Worm (Caenorhabditis elegans) whole organism, L4 larva: Measurements from ENCODE around the gene fbxc-52.

Source experiments
- F26F4.8 ChIP-seq: fragments of 200-800 bp; sonication (Bioruptor generic); conservative IDR thresholded peaks from 2 replicates; pipeline ENCODE4 v1.3.6; 2022; ENCODE audit warnings: missing genetic modification characterization, missing compliant biosample characterization
- F37D6.2 ChIP-seq: sonication (generic microtip); optimal IDR thresholded peaks from 2 replicates; lab custom pipeline; 2016; ENCODE audit warnings: mild to moderate bottlenecking, missing genetic modification characterization, missing compliant biosample characterization
- Y105C5A.15 ChIP-seq: fragments of 200-800 bp; sonication (Bioruptor generic); IDR thresholded peaks from 2 replicates; pipeline ENCODE4 v1.3.6; 2022; ENCODE audit warnings: missing genetic modification characterization, missing compliant biosample characterization
- ZK546.5 ChIP-seq, 2 experiments: sonication (generic microtip); optimal IDR thresholded peaks; 2 replicates each; lab custom pipeline; 2017; ENCODE audit warnings: missing biosample characterization in 2 of 2, missing genetic modification characterization in 2 of 2
- aha-1 ChIP-seq: fragments of 150-350 bp; peaks from one replicate; lab custom pipeline; 2014; ENCODE audit warnings: missing biosample characterization, missing genetic modification characterization
- arid-1 ChIP-seq: fragments of 200-800 bp; sonication (Bioruptor generic); conservative IDR thresholded peaks from 2 replicates; pipeline ENCODE4 v1.3.6; 2022; ENCODE audit warnings: missing genetic modification reagents, missing genetic modification characterization, missing compliant biosample characterization
- ceh-28 ChIP-seq: fragments of 150-350 bp; optimal IDR thresholded peaks from 2 replicates; lab custom pipeline; 2014; ENCODE audit warnings: missing biosample characterization, missing genetic modification reagents, missing genetic modification characterization
- ceh-62 ChIP-seq: sonication (generic microtip); optimal IDR thresholded peaks from 2 replicates; lab custom pipeline; 2017; ENCODE audit warnings: missing biosample characterization, missing genetic modification characterization
- cey-2 ChIP-seq: sonication (generic microtip); optimal IDR thresholded peaks from 3 replicates; lab custom pipeline; 2017; ENCODE audit warnings: missing genetic modification characterization, mild to moderate bottlenecking, missing compliant biosample characterization, antibody characterized with exemption, borderline replicate concordance; ENCODE audit not compliant: insufficient read depth
- ctbp-1 ChIP-seq: fragments of 200-800 bp; sonication (Bioruptor generic); IDR thresholded peaks from 2 replicates; pipeline ENCODE4 v1.3.6; 2022; ENCODE audit warnings: missing genetic modification reagents, missing genetic modification characterization, missing compliant biosample characterization
- daf-12 ChIP-seq: fragments of 150-350 bp; optimal IDR thresholded peaks from 2 replicates; lab custom pipeline; 2014; ENCODE audit warnings: missing biosample characterization, missing genetic modification reagents, missing genetic modification characterization
- daf-16 ChIP-seq, 3 experiments: sonication (generic microtip); optimal IDR thresholded peaks; 2 replicates each; lab custom pipeline; 2016 to 2017; ENCODE audit warnings: missing genetic modification characterization in 3 of 3, missing genetic modification reagents in 3 of 3, mild to moderate bottlenecking in 2 of 3, missing compliant biosample characterization in 2 of 3, missing biosample characterization in 1 of 3, moderate library complexity in 1 of 3
- dmd-6 ChIP-seq: fragments of 200-800 bp; sonication (Bioruptor generic); IDR thresholded peaks from 2 replicates; pipeline ENCODE4 v1.3.6; 2022; ENCODE audit warnings: missing genetic modification reagents, missing genetic modification characterization, missing compliant biosample characterization
- dmd-8 ChIP-seq: fragments of 200-800 bp; sonication (Bioruptor generic); IDR thresholded peaks from 2 replicates; pipeline ENCODE4 v1.3.6; 2022; ENCODE audit warnings: missing genetic modification characterization, missing compliant biosample characterization
- dpl-1 ChIP-seq: fragments of 150-350 bp; optimal IDR thresholded peaks from 2 replicates; lab custom pipeline; 2014; ENCODE audit warnings: missing biosample characterization, missing genetic modification reagents, missing genetic modification characterization
- dve-1 ChIP-seq: sonication (generic microtip); optimal IDR thresholded peaks from 2 replicates; lab custom pipeline; 2017; ENCODE audit warnings: antibody characterized with exemption, mild to moderate bottlenecking, missing genetic modification characterization, missing compliant biosample characterization; ENCODE audit not compliant: insufficient read depth
- egl-27 ChIP-seq: sonication (generic microtip); optimal IDR thresholded peaks from 3 replicates; lab custom pipeline; 2017; ENCODE audit warnings: missing biosample characterization, missing genetic modification reagents, missing genetic modification characterization
- gei-8 ChIP-seq: fragments of 200-800 bp; sonication (Bioruptor generic); optimal IDR thresholded peaks from 2 replicates; lab custom pipeline; 2018; ENCODE audit warnings: mild to moderate bottlenecking, missing genetic modification characterization, missing compliant biosample characterization
- hif-1 ChIP-seq, 2 experiments: sonication (generic microtip); optimal IDR thresholded peaks; 2 replicates each; lab custom pipeline; 2016 to 2017; ENCODE audit warnings: missing compliant biosample characterization in 2 of 2, missing genetic modification characterization in 2 of 2, missing genetic modification reagents in 2 of 2, missing genotype in 2 of 2, mild to moderate bottlenecking in 1 of 2
- hlh-30 ChIP-seq: sonication (generic microtip); optimal IDR thresholded peaks from 2 replicates; lab custom pipeline; 2017; ENCODE audit warnings: antibody characterized with exemption, mild to moderate bottlenecking, missing genetic modification characterization, missing compliant biosample characterization; ENCODE audit not compliant: insufficient read depth
- hmg-1.1 ChIP-seq: fragments of 200-800 bp; sonication (Bioruptor generic); IDR thresholded peaks from 2 replicates; pipeline ENCODE4 v1.3.6; 2022; ENCODE audit warnings: missing genetic modification reagents, missing genetic modification characterization, missing compliant biosample characterization
- lin-15B ChIP-seq: fragments of 150-350 bp; sonication (generic microtip); optimal IDR thresholded peaks from 3 replicates; lab custom pipeline; 2014; ENCODE audit warnings: missing biosample characterization, missing genetic modification characterization
- lin-39 ChIP-seq: fragments of 150-350 bp; optimal IDR thresholded peaks from 2 replicates; lab custom pipeline; 2014; ENCODE audit warnings: missing biosample characterization, missing genetic modification reagents, missing genetic modification characterization
- madf-5 ChIP-seq, 2 experiments: fragments of 200-800 bp; sonication (Bioruptor generic); IDR thresholded peaks; 2 replicates each; pipeline ENCODE4 v1.3.6; 2022; ENCODE audit warnings: missing compliant biosample characterization in 2 of 2, missing genetic modification characterization in 2 of 2
- mdt-29 ChIP-seq: fragments of 200-800 bp; sonication (Bioruptor generic); IDR thresholded peaks from 2 replicates; pipeline ENCODE4 v1.3.6; 2022; ENCODE audit warnings: missing genetic modification reagents, missing genetic modification characterization, missing compliant biosample characterization
- nhr-11 ChIP-seq: fragments of 150-350 bp; optimal IDR thresholded peaks from 2 replicates; lab custom pipeline; 2014; ENCODE audit warnings: missing biosample characterization, missing genetic modification characterization
- nhr-237 ChIP-seq: sonication (generic microtip); optimal IDR thresholded peaks from 2 replicates; lab custom pipeline; 2017; ENCODE audit warnings: missing biosample characterization, missing genetic modification characterization
- nhr-48 ChIP-seq: sonication (generic microtip); optimal IDR thresholded peaks from 2 replicates; lab custom pipeline; 2016; ENCODE audit warnings: mild to moderate bottlenecking, missing genetic modification characterization, missing compliant biosample characterization
- php-3 ChIP-seq: fragments of 200-800 bp; sonication (Bioruptor generic); IDR thresholded peaks from 2 replicates; pipeline ENCODE4 v1.3.6; 2022; ENCODE audit warnings: missing genetic modification reagents, missing genetic modification characterization, missing compliant biosample characterization
- pqm-1 ChIP-seq: sonication (generic microtip); optimal IDR thresholded peaks from 2 replicates; lab custom pipeline; 2017; ENCODE audit warnings: missing biosample characterization, missing genetic modification characterization
- rbr-2 ChIP-seq: sonication (generic microtip); optimal IDR thresholded peaks from 2 replicates; lab custom pipeline; 2016; ENCODE audit warnings: missing genotype, missing genetic modification characterization, missing compliant biosample characterization
- set-16 ChIP-seq: fragments of 200-800 bp; sonication (Bioruptor generic); IDR thresholded peaks from 2 replicates; pipeline ENCODE4 v1.3.6; 2022; ENCODE audit warnings: missing genetic modification reagents, missing genetic modification characterization, missing compliant biosample characterization
- spr-1 ChIP-seq: sonication (generic microtip); optimal IDR thresholded peaks from 2 replicates; lab custom pipeline; 2016; ENCODE audit warnings: mild to moderate bottlenecking, missing genetic modification characterization, missing compliant biosample characterization
- spr-3 ChIP-seq: fragments of 200-800 bp; sonication (Bioruptor generic); optimal IDR thresholded peaks from 2 replicates; lab custom pipeline; 2018; ENCODE audit warnings: mild to moderate bottlenecking, missing genetic modification characterization, missing compliant biosample characterization
- tag-97 ChIP-seq: fragments of 200-800 bp; sonication (Bioruptor generic); IDR thresholded peaks from 2 replicates; pipeline ENCODE4 v1.3.6; 2022; ENCODE audit warnings: missing genetic modification characterization, missing compliant biosample characterization
- vab-7 ChIP-seq: fragments of 200-800 bp; sonication (Bioruptor generic); IDR thresholded peaks from 2 replicates; pipeline ENCODE4 v1.3.6; 2022; ENCODE audit warnings: missing genetic modification reagents, missing genetic modification characterization, missing compliant biosample characterization
- zfp-3 ChIP-seq: fragments of 200-800 bp; sonication (Bioruptor generic); conservative IDR thresholded peaks from 2 replicates; pipeline ENCODE4 v1.3.6; 2022; ENCODE audit warnings: missing genetic modification reagents, missing genetic modification characterization, missing compliant biosample characterization
- ztf-11 ChIP-seq: fragments of 150-350 bp; optimal IDR thresholded peaks from 2 replicates; lab custom pipeline; 2014; ENCODE audit warnings: missing biosample characterization, missing genetic modification characterization
- ztf-7 ChIP-seq: fragments of 150-350 bp; optimal IDR thresholded peaks from 2 replicates; lab custom pipeline; 2014; ENCODE audit warnings: missing biosample characterization, missing genetic modification characterization

The fbxc-52 gene

ce11 chrII:3682770-3683234 lies 34.3 kb upstream of the fbxc-52 start, which contains the start of gene F19B10.1 (continued):
- TF ChIP-seq ctbp-1 (GFP tag; lab: Robert Waterston, UW) (no peak), lin-15B (tag; lab: Kevin White, UChicago) (no peak), dmd-8 (GFP tag; lab: Robert Waterston, UW) (no peak), tag-97 (no peak), dpl-1 (GFP tag; lab: Kevin White, UChicago) (peak; percentile 93), zfp-3 (GFP tag; lab: Robert Waterston, UW) (no peak), ztf-7 (tag; lab: Kevin White, UChicago) (no peak), gei-8 (GFP tag; lab: Kevin White, UChicago) (no peak), set-16 (no peak), vab-7 (GFP tag; lab: Robert Waterston, UW) (no peak), dve-1 (no peak), dmd-6 (GFP tag; lab: Robert Waterston, UW) (peak; percentile 63), spr-1 (tag; lab: Kevin White, UChicago) (no peak), daf-12 (tag; lab: Kevin White, UChicago) (no peak), hmg-1.1 (GFP tag; lab: Robert Waterston, UW) (no peak), nhr-48 (tag; lab: Kevin White, UChicago) (no peak), ceh-62 (no peak)

DNA sequence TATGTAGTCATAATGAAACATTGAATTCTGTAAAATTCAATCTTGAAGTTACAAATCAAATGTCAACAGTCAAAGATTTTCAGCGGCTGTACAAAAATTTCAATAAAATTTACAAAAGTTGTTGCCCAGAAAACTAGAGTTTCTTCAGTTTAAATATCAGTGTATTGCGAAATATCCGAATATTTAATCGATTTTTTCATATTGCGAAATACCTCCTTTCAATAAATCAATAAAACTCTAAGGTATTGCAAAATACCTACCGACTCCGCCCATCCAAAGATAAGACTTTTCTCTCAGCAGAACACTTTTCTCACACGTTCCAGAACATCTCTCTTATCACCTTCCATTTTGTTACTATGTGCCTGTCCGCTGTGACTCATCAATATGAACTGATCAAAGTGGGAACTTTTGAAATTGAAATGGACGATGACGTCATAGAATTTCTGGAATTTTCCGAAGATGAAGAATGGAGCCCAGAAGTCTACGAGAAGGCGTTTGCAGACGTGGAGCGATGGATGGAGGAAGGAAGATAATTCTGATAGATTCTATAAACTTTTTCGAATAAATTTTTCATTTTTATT lies 32.5 kb upstream of the fbxc-52 start:
- TF ChIP-seq zfp-3 (GFP tag; lab: Robert Waterston, UW), result no peak
- TF ChIP-seq egl-27, result no peak
- TF ChIP-seq vab-7 (GFP tag; lab: Robert Waterston, UW), result no peak
- TF ChIP-seq F26F4.8 (GFP tag; lab: Robert Waterston, UW), result no peak
- peak; percentile 5 for TF ChIP-seq pqm-1
- TF ChIP-seq ZK546.5 (tag; optimal IDR thresholded peaks at IDR 0.05; lab: Kevin White, UChicago), result no peak
- no peak; the same call in 1 of the 2 replicates for TF ChIP-seq mdt-29
- no peak for TF ChIP-seq php-3 (GFP tag; lab: Robert Waterston, UW)
- TF ChIP-seq ceh-28, result peak; percentile 40
- TF ChIP-seq nhr-11, result no peak
- no peak for TF ChIP-seq aha-1 (tag; lab: Kevin White, UChicago)
- no peak for TF ChIP-seq madf-5 (GFP tag; IDR thresholded peaks at IDR 0.05; lab: Robert Waterston, UW)
- no peak for TF ChIP-seq daf-16 (GFP tag; optimal IDR thresholded peaks at IDR 0.05; lab: Kevin White, UChicago)
- TF ChIP-seq daf-16 (tag; optimal IDR thresholded peaks at IDR 0.05; lab: Kevin White, UChicago), result peak; percentile 21
- no peak for TF ChIP-seq dve-1
- no peak for TF ChIP-seq daf-12 (tag; lab: Kevin White, UChicago)
- TF ChIP-seq F37D6.2 (tag; lab: Kevin White, UChicago), result no peak
- TF ChIP-seq ctbp-1 (GFP tag; lab: Robert Waterston, UW), result no peak
- no peak for TF ChIP-seq hif-1 (tag; optimal IDR thresholded peaks at IDR 0.05; lab: Kevin White, UChicago)
- TF ChIP-seq spr-3 (GFP tag; lab: Kevin White, UChicago), result no peak
- no peak for TF ChIP-seq arid-1 (GFP tag; lab: Robert Waterston, UW)
- TF ChIP-seq hlh-30 (tag; lab: Kevin White, UChicago), result no peak
- no peak for TF ChIP-seq Y105C5A.15 (GFP tag; lab: Robert Waterston, UW)
- no peak for TF ChIP-seq ztf-11 (tag; lab: Kevin White, UChicago)
- no peak for TF ChIP-seq rbr-2 (tag; lab: Kevin White, UChicago)
- TF ChIP-seq dmd-6 (GFP tag; lab: Robert Waterston, UW), result peak; percentile 42; the same call in 1 of the 2 replicates
- no peak for TF ChIP-seq lin-39
- no peak for TF ChIP-seq set-16

- no peak for TF ChIP-seq nhr-237 (tag; lab: Kevin White, UChicago)
- no peak for TF ChIP-seq ceh-62
- peak; percentile 70 for TF ChIP-seq set-16
- TF ChIP-seq cey-2 (tag; lab: Kevin White, UChicago), result no peak
- no peak for TF ChIP-seq php-3 (GFP tag; lab: Robert Waterston, UW)
- TF ChIP-seq pqm-1, result no peak
- TF ChIP-seq mdt-29, result no peak
- TF ChIP-seq, all 104 proteins: peak for 1
Measured at ce11 chrII:3688333-3688732, 28.7 kb upstream of the fbxc-52 start, which contains the start of gene ifas-1. Gene ifas-1 (minus strand): TSS chrII:3688719.
